Worm (Caenorhabditis elegans) whole organism, L4 larva: ENCODE data around the gene ZC262.13.

Experiments
- D1046.2 ChIP-seq: fragments of 200-800 bp; sonication (Bioruptor generic); IDR thresholded peaks from 2 replicates; pipeline ENCODE4 v1.3.6; 2022; ENCODE audit warnings: missing genetic modification characterization, missing compliant biosample characterization
- T20F7.1 ChIP-seq: fragments of 200-800 bp; sonication (Bioruptor generic); optimal IDR thresholded peaks from 2 replicates; lab custom pipeline; 2018; ENCODE audit warnings: mild to moderate bottlenecking, missing genetic modification characterization, missing compliant biosample characterization
- ZK546.5 ChIP-seq, 2 experiments: sonication (generic microtip); optimal IDR thresholded peaks; 2 replicates each; lab custom pipeline; 2017; ENCODE audit warnings: missing biosample characterization in 2 of 2, missing genetic modification characterization in 2 of 2
- aha-1 ChIP-seq: fragments of 150-350 bp; peaks from one replicate; lab custom pipeline; 2014; ENCODE audit warnings: missing biosample characterization, missing genetic modification characterization
- ama-1 ChIP-seq: fragments of 150-350 bp; optimal IDR thresholded peaks from 2 replicates; lab custom pipeline; 2014; ENCODE audit warnings: inconsistent platforms, mixed read lengths
- ceh-20 ChIP-seq: fragments of 200-800 bp; sonication (Bioruptor generic); IDR thresholded peaks from 2 replicates; pipeline ENCODE4 v1.3.6; 2022; ENCODE audit warnings: missing genetic modification reagents, missing genetic modification characterization, missing compliant biosample characterization
- ceh-32 ChIP-seq: sonication (generic microtip); optimal IDR thresholded peaks from 2 replicates; lab custom pipeline; 2016; ENCODE audit warnings: mild to moderate bottlenecking, missing genetic modification characterization, missing compliant biosample characterization; ENCODE audit not compliant: poor library complexity
- ceh-44 ChIP-seq: fragments of 200-800 bp; sonication (Bioruptor generic); IDR thresholded peaks from 2 replicates; pipeline ENCODE4 v1.3.6; 2022; ENCODE audit warnings: missing genetic modification reagents, missing genetic modification characterization, missing compliant biosample characterization
- ceh-62 ChIP-seq: sonication (generic microtip); optimal IDR thresholded peaks from 2 replicates; lab custom pipeline; 2017; ENCODE audit warnings: missing biosample characterization, missing genetic modification characterization
- ctbp-1 ChIP-seq: fragments of 200-800 bp; sonication (Bioruptor generic); IDR thresholded peaks from 2 replicates; pipeline ENCODE4 v1.3.6; 2022; ENCODE audit warnings: missing genetic modification reagents, missing genetic modification characterization, missing compliant biosample characterization
- daf-16 ChIP-seq, 3 experiments: sonication (generic microtip); optimal IDR thresholded peaks; 2 replicates each; lab custom pipeline; 2016 to 2017; ENCODE audit warnings: missing genetic modification characterization in 3 of 3, missing genetic modification reagents in 3 of 3, mild to moderate bottlenecking in 2 of 3, missing compliant biosample characterization in 2 of 3, missing biosample characterization in 1 of 3, moderate library complexity in 1 of 3
- daf-19 ChIP-seq: fragments of 200-800 bp; sonication (Bioruptor generic); conservative IDR thresholded peaks from 2 replicates; pipeline ENCODE4 v1.3.6; 2022; ENCODE audit warnings: missing genetic modification characterization, missing compliant biosample characterization
- daf-8 ChIP-seq: fragments of 200-800 bp; sonication (Bioruptor generic); IDR thresholded peaks from 2 replicates; pipeline ENCODE4 v1.3.6; 2022; ENCODE audit warnings: missing genetic modification characterization, missing compliant biosample characterization
- dmd-6 ChIP-seq: fragments of 200-800 bp; sonication (Bioruptor generic); IDR thresholded peaks from 2 replicates; pipeline ENCODE4 v1.3.6; 2022; ENCODE audit warnings: missing genetic modification reagents, missing genetic modification characterization, missing compliant biosample characterization
- dpl-1 ChIP-seq: fragments of 150-350 bp; optimal IDR thresholded peaks from 2 replicates; lab custom pipeline; 2014; ENCODE audit warnings: missing biosample characterization, missing genetic modification reagents, missing genetic modification characterization
- egl-27 ChIP-seq: sonication (generic microtip); optimal IDR thresholded peaks from 3 replicates; lab custom pipeline; 2017; ENCODE audit warnings: missing biosample characterization, missing genetic modification reagents, missing genetic modification characterization
- egl-43 ChIP-seq: fragments of 200-800 bp; sonication (Bioruptor generic); IDR thresholded peaks from 2 replicates; pipeline ENCODE4 v1.3.6; 2022; ENCODE audit warnings: missing genetic modification reagents, missing genetic modification characterization, missing compliant biosample characterization
- fkh-10 ChIP-seq: fragments of 150-350 bp; optimal IDR thresholded peaks from 2 replicates; lab custom pipeline; 2014; ENCODE audit warnings: missing biosample characterization, missing genetic modification reagents, missing genetic modification characterization
- hmg-1.1 ChIP-seq: fragments of 200-800 bp; sonication (Bioruptor generic); IDR thresholded peaks from 2 replicates; pipeline ENCODE4 v1.3.6; 2022; ENCODE audit warnings: missing genetic modification reagents, missing genetic modification characterization, missing compliant biosample characterization
- lin-1 ChIP-seq: fragments of 200-800 bp; sonication (Bioruptor generic); IDR thresholded peaks from 2 replicates; pipeline ENCODE4 v1.3.6; 2022; ENCODE audit warnings: missing genetic modification reagents, missing genetic modification characterization, missing compliant biosample characterization
- lin-29 ChIP-seq: fragments of 200-800 bp; sonication (Bioruptor generic); IDR thresholded peaks from 2 replicates; pipeline ENCODE4 v1.3.6; 2022; ENCODE audit warnings: missing genetic modification reagents, missing genetic modification characterization, missing compliant biosample characterization
- lir-3 ChIP-seq: sonication (generic microtip); optimal IDR thresholded peaks from 2 replicates; lab custom pipeline; 2016; ENCODE audit warnings: mild to moderate bottlenecking, missing genetic modification characterization, missing compliant biosample characterization
- lsy-2 ChIP-seq, 2 experiments: fragments of 150-350 bp in 1 of 2; sonication (generic microtip) in 1 of 2; optimal IDR thresholded peaks; 2 replicates each; lab custom pipeline; 2014 to 2017; ENCODE audit warnings: missing biosample characterization in 2 of 2, missing genetic modification characterization in 2 of 2
- mdl-1 ChIP-seq, 2 experiments: fragments of 150-350 bp in 1 of 2; sonication (generic microtip) in 1 of 2; optimal IDR thresholded peaks; 2 replicates each; lab custom pipeline; 2014 to 2017; ENCODE audit warnings: missing biosample characterization in 2 of 2, missing genetic modification characterization in 2 of 2
- mes-2 ChIP-seq: sonication (generic microtip); optimal IDR thresholded peaks from 2 replicates; lab custom pipeline; 2016; ENCODE audit warnings: missing genotype, mild to moderate bottlenecking, missing genetic modification characterization, missing compliant biosample characterization; ENCODE audit not compliant: poor library complexity, severe bottlenecking
- nhr-25 ChIP-seq: sonication (generic microtip); optimal IDR thresholded peaks from 2 replicates; lab custom pipeline; 2017; ENCODE audit warnings: missing genetic modification characterization, mild to moderate bottlenecking, missing compliant biosample characterization, antibody characterized with exemption, moderate library complexity, borderline replicate concordance; ENCODE audit not compliant: insufficient read depth
- nhr-28 ChIP-seq: fragments of 150-350 bp; optimal IDR thresholded peaks from 2 replicates; lab custom pipeline; 2014; ENCODE audit warnings: missing biosample characterization, missing genetic modification characterization
- nhr-48 ChIP-seq: sonication (generic microtip); optimal IDR thresholded peaks from 2 replicates; lab custom pipeline; 2016; ENCODE audit warnings: mild to moderate bottlenecking, missing genetic modification characterization, missing compliant biosample characterization
- nhr-76 ChIP-seq: fragments of 150-350 bp; optimal IDR thresholded peaks from 2 replicates; lab custom pipeline; 2014; ENCODE audit warnings: missing biosample characterization, missing genetic modification characterization
- nhr-77 ChIP-seq: fragments of 150-350 bp; optimal IDR thresholded peaks from 2 replicates; lab custom pipeline; 2014; ENCODE audit warnings: missing biosample characterization, missing genetic modification characterization
- tra-1 ChIP-seq: fragments of 200-800 bp; sonication (Bioruptor generic); IDR thresholded peaks from 2 replicates; pipeline ENCODE4 v1.3.6; 2022; ENCODE audit warnings: missing genetic modification reagents, missing genetic modification characterization, missing compliant biosample characterization
- unc-130 ChIP-seq: sonication (generic microtip); optimal IDR thresholded peaks from 2 replicates; lab custom pipeline; 2016; ENCODE audit warnings: missing genetic modification reagents, missing genetic modification characterization, missing compliant biosample characterization
- unc-62 ChIP-seq, 3 experiments: fragments of 150-350 bp in 1 of 3; sonication (generic microtip); optimal IDR thresholded peaks in 2 of 3; peaks in 1 of 3; 1 replicate in 1 of 3; 2 replicates in 2 of 3; lab custom pipeline; 2014 to 2017; ENCODE audit warnings: missing biosample characterization in 3 of 3, missing genetic modification characterization in 3 of 3, missing genetic modification reagents in 3 of 3, missing genotype in 1 of 3
- vab-7 ChIP-seq: fragments of 200-800 bp; sonication (Bioruptor generic); IDR thresholded peaks from 2 replicates; pipeline ENCODE4 v1.3.6; 2022; ENCODE audit warnings: missing genetic modification reagents, missing genetic modification characterization, missing compliant biosample characterization
- zip-2 ChIP-seq: fragments of 150-350 bp; optimal IDR thresholded peaks from 2 replicates; lab custom pipeline; 2014; ENCODE audit warnings: missing biosample characterization, missing genetic modification characterization
- ztf-11 ChIP-seq: fragments of 150-350 bp; optimal IDR thresholded peaks from 2 replicates; lab custom pipeline; 2014; ENCODE audit warnings: missing biosample characterization, missing genetic modification characterization
- ztf-7 ChIP-seq: fragments of 150-350 bp; optimal IDR thresholded peaks from 2 replicates; lab custom pipeline; 2014; ENCODE audit warnings: missing biosample characterization, missing genetic modification characterization

The ZC262.13 gene

DNA sequence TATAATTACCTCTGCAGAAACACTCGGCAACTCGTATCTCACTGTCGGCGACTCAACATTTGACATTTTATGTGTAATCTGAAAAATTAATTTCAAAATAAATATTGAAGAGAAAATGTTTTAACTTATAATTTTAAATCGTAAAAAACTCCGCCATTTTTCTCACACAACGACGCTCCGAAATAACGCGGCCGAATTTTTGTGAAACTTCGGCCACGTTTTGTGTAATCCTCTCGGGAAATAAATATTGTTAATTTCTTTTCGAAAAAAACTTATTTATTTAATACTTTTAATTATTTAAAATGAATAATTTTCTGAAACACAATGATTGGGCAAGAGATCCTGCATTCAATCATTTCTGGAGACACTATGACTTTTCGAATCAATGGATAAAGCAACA, 18.7 kb upstream of the ZC262.13 start, which contains the start of the genes F10E9.7 and F10E9.5 (continued):
- TF ChIP-seq vab-7 (GFP tag; lab: Robert Waterston, UW) (0 out of 2 replicates have a peak, but pooled peaks have one; percentile 56), ceh-62 (no peak), dpl-1 (GFP tag; lab: Kevin White, UChicago) (peak; percentile 96)

DNA sequence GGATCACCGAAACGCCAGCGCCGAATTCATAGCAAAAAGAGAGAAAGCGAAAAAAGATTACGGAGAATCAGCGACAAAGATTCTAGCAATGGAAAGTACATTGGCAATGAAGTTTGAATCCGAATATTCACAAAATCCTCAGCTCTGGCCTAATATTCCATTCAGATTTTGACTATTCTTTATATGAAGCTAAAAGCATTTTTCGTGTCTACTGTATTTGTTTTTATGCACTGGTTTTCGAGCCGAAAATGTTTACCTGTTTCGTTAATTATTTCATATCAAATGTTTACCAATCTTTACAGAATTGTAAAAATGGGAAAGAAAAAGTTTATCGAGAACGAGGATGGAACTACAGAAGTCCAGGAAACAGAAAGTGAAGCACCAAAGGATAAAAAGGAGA, 17.8 kb upstream of the ZC262.13 start, which contains the start of gene F10E9.4:
Gene F10E9.4, plus strand, starts transcription at position 301 of the 400 bp plus-strand sequence.
- TF ChIP-seq ceh-44 (GFP tag; lab: Robert Waterston, UW), result no peak
- no peak for TF ChIP-seq lin-29
- no peak for TF ChIP-seq egl-27 (tag; lab: Kevin White, UChicago)
- no peak for TF ChIP-seq zip-2 (tag; lab: Kevin White, UChicago)
- TF ChIP-seq ceh-62, result no peak
- no peak for TF ChIP-seq fkh-10
- TF ChIP-seq ceh-20 (GFP tag; lab: Robert Waterston, UW), result no peak
- TF ChIP-seq egl-43 (GFP tag; lab: Robert Waterston, UW), result no peak
- no peak for TF ChIP-seq nhr-25
- no peak for TF ChIP-seq nhr-76
- no peak for TF ChIP-seq ctbp-1 (GFP tag; lab: Robert Waterston, UW)
- no peak for TF ChIP-seq D1046.2
- no peak for TF ChIP-seq nhr-77 (tag; lab: Kevin White, UChicago)
- no peak for TF ChIP-seq lsy-2 (tag; optimal IDR thresholded peaks at IDR 0.05; lab: Kevin White, UChicago)
- TF ChIP-seq daf-8 (GFP tag; lab: Robert Waterston, UW), result no peak
- TF ChIP-seq nhr-48 (tag; lab: Kevin White, UChicago), result no peak
- TF ChIP-seq tra-1 (GFP tag; lab: Robert Waterston, UW), result no peak
- no peak for TF ChIP-seq hmg-1.1
- TF ChIP-seq mdl-1 (tag; optimal IDR thresholded peaks at IDR 0.05; lab: Kevin White, UChicago), result no peak

DNA sequence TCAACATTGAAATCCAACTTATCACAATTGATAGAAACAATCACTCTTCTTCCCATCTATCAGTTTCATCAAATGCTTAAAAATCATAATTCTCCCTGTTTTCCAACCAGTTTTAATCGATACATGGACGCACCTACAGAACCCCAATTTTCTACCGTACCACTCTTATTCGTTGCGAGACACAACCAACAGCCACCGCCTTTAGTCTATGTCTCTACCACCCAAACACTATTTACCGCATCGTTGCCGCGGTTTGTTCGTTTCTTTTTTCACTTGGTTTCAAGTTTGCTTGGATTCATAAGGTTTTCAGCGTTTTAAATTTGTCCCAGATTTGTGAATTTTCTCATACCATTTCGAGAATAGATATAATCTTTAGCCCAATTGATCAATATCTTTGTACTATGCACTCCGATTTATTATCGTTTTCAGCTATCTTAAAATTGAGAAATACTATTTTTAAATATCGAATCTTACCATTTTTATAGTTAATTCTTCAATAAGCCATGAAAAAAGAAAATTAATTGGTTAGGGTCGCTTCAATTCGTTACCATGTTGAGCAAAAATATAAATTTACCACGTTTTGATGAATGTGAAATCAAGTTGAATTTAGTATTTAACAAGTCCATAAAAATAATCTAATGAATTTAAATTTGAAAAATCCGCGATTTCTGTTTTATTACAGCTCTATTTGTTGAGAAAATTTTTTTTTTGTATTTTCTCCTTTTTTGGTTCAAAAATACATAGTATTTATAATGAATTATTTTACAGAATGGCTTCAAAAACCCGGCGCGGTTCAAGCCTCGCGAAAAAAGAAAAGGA, 15.6 kb upstream of the ZC262.13 start, which contains the start of gene F10E9.3:
Gene F10E9.3, plus strand, starts transcription at position 769 of the 819 bp plus-strand sequence.
- TF ChIP-seq daf-8 (GFP tag; lab: Robert Waterston, UW), result no peak
- no peak for TF ChIP-seq ztf-7 (tag; lab: Kevin White, UChicago)
- no peak for TF ChIP-seq lin-1 (GFP tag; lab: Robert Waterston, UW)
- no peak for TF ChIP-seq ceh-32 (tag; lab: Kevin White, UChicago)
- TF ChIP-seq ama-1 (lab: Kevin White, UChicago), result peak; percentile 32
- TF ChIP-seq ztf-11, result no peak
- TF ChIP-seq dmd-6, result no peak
- no peak for TF ChIP-seq ZK546.5 (tag; optimal IDR thresholded peaks at IDR 0.05; lab: Kevin White, UChicago)
- no peak for TF ChIP-seq nhr-28 (tag; lab: Kevin White, UChicago)
- no peak for TF ChIP-seq daf-16 (GFP tag; optimal IDR thresholded peaks at IDR 0.05; lab: Kevin White, UChicago)
- peak; percentile 12 for TF ChIP-seq daf-16 (tag; optimal IDR thresholded peaks at IDR 0.05; lab: Kevin White, UChicago)
- no peak for TF ChIP-seq unc-130 (GFP tag; lab: Kevin White, UChicago)
- TF ChIP-seq dpl-1 (GFP tag; lab: Kevin White, UChicago), result peak; percentile 38
- TF ChIP-seq mes-2 (tag; lab: Kevin White, UChicago), result peak; percentile 72
- peak in 1 of 2 experiments; percentile 96 for TF ChIP-seq lsy-2 (tag; optimal IDR thresholded peaks at IDR 0.05; lab: Kevin White, UChicago)
- TF ChIP-seq lir-3, result no peak
- TF ChIP-seq unc-62 (GFP tag; optimal IDR thresholded peaks at IDR 0.05 in 1 of 2; lab: Kevin White, UChicago), result peak in 1 of 2 experiments; percentile 93
- TF ChIP-seq unc-62 (tag; optimal IDR thresholded peaks at IDR 0.05; lab: Kevin White, UChicago), result no peak
- TF ChIP-seq aha-1 (tag; lab: Kevin White, UChicago), result peak; percentile 68
- peak; percentile 13 for TF ChIP-seq T20F7.1 (GFP tag; lab: Kevin White, UChicago)
- TF ChIP-seq daf-19 (GFP tag; lab: Robert Waterston, UW), result no peak
- TF ChIP-seq, all 104 proteins: peak for 8
